Fruit fly (Drosophila melanogaster) ovary, adult (tissue): Measurements from ENCODE around the gene Lcp65Ag2.
"Not testable (repeated sequence)": the region's sequence is repeated elsewhere in the genome, so short reads cannot be mapped to it uniquely, and the experiment has no call there.

Experiments used
- CG17801 ChIP-seq: fragments of 200-800 bp; optimal IDR thresholded peaks from 2 replicates; lab custom pipeline; 2019; ENCODE audit warnings: missing biosample characterization, mild to moderate bottlenecking, missing genetic modification characterization, moderate library complexity; ENCODE audit not compliant: partially characterized antibody

The Lcp65Ag2 gene

DNA sequence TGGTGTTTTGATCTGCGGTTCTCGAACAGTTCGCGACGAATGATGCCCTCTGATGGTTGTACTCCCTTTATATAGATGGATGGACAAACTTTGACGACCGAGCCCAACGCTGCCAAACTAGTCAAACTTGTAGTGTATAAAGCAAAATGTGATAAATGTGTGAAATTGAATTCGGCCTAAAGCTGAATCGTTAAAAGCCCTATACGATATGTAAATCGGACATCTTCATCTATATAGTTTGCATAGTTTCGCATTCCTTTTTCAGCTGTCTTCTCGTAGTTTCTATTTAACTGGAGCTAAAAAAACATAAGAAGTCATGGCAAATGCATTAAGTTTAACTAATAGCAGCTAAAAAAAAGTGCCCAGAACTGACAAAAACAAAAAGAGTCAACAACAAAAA is at the start of gene Lcp65Ag2:
Lcp65Ag2 (minus strand) TSS at position 48 of the 400 bp plus-strand sequence.
- TF ChIP-seq CG17801 (GFP tag; lab: Kevin White, UChicago): no peak

dm6 chr3L:6181776-6182175 is 48.4 kb upstream of the Lcp65Ag2 start, which contains the start of gene CG10274:
Gene CG10274 (minus strand): TSS chr3L:6181829.
- TF ChIP-seq CG17801 (GFP tag; lab: Kevin White, UChicago): peak; percentile 61

DNA sequence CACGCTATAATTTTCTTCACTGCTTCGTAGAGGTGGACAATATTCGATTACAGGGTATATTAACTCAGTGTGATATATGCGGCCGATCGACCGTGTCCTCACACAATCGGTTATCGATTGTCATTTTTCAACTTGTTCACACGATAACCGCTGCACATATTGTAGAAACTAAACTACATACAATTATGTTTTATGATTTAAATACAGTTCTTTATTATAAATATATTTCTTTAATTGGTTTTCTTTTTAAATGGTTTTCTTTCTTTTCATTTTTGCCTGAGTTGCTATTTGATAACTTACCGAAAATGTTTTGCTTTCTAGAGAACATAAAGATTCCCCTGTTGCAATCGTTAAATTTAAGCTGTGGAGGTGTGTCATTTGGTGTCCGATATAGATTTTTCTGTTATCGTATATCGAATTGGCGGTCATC is 40.4 kb upstream of the Lcp65Ag2 start, which contains the start of the genes fmt and CG7376:
fmt (minus strand) TSS at position 55 of the 430 bp plus-strand sequence.
CG7376 (plus strand) TSS at position 423 of the 430 bp plus-strand sequence.
- peak; percentile 36 for TF ChIP-seq CG17801 (GFP tag; lab: Kevin White, UChicago)

- TF ChIP-seq CG17801 (GFP tag; lab: Kevin White, UChicago): no peak
These were observed 29.2 kb upstream of the Lcp65Ag2 start, which contains the start of gene Prdm13 for dm6 chr3L:6162483-6163128. Gene Prdm13 (plus strand): TSS chr3L:6163127.

DNA sequence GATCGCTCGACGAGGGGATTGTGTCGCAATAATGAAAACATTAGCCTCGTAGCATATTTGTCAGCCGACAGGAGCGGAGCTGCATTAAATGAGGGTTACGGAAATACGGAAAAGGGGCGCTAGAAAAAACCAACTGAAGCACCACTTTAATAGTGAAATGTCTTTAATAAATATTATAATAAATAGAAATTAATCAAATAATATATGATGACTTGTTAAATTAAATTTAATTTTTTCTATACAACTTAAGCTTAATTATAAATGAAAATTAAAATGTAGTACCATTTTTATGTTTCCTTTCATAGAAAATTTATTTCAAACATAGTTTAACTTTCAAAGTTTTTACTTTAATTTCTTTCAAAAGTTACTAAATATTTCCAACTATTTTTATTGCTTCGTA is 28.6 kb upstream of the Lcp65Ag2 start:
- TF ChIP-seq CG17801 (GFP tag; lab: Kevin White, UChicago): no peak

- TF ChIP-seq CG17801 (GFP tag; lab: Kevin White, UChicago): no peak
These were observed 27.1 kb upstream of the Lcp65Ag2 start, which contains the start of gene Cpr65Az for dm6 chr3L:6160514-6160913. Gene Cpr65Az (plus strand): TSS chr3L:6160814.

DNA sequence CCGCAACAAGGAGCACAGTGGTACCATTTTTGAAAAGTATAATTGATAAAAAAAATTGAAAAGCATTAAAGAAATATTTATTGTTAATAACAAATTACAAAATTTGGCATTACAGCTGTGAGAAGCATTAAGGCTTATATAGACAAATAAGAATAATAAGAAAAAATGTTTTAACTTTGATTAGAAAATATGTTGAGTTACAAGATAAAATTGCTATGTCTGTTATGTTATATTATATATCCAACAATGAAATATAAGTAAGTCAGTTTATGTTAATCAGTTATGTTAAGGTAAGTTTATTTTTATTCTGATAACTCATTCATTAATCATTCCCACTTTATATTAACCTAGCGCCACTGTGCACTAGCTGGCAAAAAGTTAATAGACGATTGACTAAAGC is 26.5 kb upstream of the Lcp65Ag2 start:
- no peak for TF ChIP-seq CG17801 (GFP tag; lab: Kevin White, UChicago)

- TF ChIP-seq CG17801 (GFP tag; lab: Kevin White, UChicago): no peak
These were observed 25.1 kb upstream of the Lcp65Ag2 start, which contains the start of gene Cpr65Ay for dm6 chr3L:6158530-6158929. Gene Cpr65Ay (minus strand): TSS chr3L:6158630.

dm6 chr3L:6157327-6158032 is 24.1 kb upstream of the Lcp65Ag2 start, which contains the start of gene CG13297:
Gene CG13297 (minus strand): TSS chr3L:6157377.
- TF ChIP-seq CG17801 (GFP tag; lab: Kevin White, UChicago): no peak

DNA sequence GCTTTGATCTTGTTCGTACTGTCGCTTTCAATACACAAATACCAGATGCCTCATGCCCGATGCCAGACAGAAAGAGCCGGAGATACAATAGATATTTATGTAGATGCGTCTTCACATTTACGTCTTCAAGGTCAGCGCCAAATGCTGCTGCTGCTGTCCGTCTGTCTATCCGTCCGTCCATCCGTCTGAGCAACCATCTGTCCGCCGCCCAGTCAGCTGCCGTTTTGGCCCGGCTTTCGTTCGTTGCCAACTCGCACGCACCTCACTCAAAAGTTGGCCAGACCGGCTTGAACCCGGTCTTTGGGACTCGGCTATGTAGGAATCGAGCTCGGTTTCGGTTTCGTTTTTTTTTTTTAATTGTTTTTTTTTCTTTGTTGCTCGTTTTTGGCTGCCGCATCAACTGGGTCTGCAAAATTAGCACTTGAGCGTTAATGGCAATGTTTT is 21.6 kb upstream of the Lcp65Ag2 start:
- TF ChIP-seq CG17801 (GFP tag; lab: Kevin White, UChicago): no peak

DNA sequence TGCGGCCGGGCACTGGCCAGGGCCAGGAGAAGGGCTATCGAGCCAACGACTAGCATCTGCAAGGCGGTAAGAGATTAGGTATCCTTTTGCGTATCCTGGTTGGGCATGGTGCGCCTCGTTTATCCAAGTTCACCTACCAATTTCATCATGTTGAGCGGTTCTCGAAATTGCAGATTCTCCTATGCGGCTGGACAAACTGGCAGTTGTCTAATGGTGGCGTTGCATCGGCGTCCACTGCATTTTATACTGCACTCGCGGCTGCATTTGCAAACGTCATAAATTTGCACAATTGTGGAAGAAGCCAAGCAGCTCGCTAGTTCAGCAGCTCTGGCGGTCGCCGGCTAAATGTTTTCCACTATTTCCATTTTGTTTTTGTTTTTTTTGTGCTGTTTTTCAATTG is 19.1 kb upstream of the Lcp65Ag2 start, which contains the start of gene Acp65Aa:
Acp65Aa (minus strand) TSS at position 215 of the 400 bp plus-strand sequence.
- no peak for TF ChIP-seq CG17801 (GFP tag; lab: Kevin White, UChicago)

DNA sequence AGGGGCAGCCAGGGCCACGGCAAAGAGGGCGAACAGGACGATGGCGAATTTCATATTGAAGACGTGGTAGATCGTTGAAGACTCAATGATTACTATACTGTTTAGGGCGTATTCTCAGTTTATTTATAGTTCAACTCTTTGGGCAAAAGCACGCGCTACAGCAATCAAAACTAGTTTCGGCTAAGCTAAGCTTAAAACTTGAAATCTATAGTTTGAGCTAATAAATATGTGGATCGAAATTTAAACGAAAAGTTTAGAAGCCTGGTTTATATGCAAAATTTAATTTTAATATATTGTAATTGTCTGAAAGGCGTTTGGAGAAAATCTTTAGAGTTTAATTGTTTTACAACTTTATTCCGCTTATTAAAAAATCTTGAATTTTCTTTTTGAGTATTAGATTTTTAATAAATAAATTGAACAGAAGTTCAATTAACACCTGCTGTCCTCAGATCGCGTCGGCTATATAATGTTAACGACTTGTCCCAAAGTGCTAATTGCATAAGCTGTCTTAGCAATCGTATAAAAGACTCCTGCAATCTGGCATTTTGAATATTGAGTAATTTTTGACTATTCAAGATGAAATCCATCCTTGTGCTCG is 17.5 kb upstream of the Lcp65Ag2 start, which contains the start of the genes Cpr65Ax2 and Lcp65Aa:
Cpr65Ax2 (minus strand) TSS at position 101 of the 598 bp plus-strand sequence.
Lcp65Aa (plus strand) TSS at position 548 of the 598 bp plus-strand sequence.
- TF ChIP-seq CG17801 (GFP tag; lab: Kevin White, UChicago): not testable (repeated sequence)

dm6 chr3L:6149248-6149647 is 15.9 kb upstream of the Lcp65Ag2 start, which contains the start of gene Lcp65Ab1:
Gene Lcp65Ab1 (plus strand): TSS chr3L:6149548.
- TF ChIP-seq CG17801 (GFP tag; lab: Kevin White, UChicago): not testable (repeated sequence)

- TF ChIP-seq CG17801 (GFP tag; lab: Kevin White, UChicago): not testable (repeated sequence)
These were observed 14.5 kb upstream of the Lcp65Ag2 start, which contains the start of gene Cpr65Ax1 for dm6 chr3L:6147887-6148286. Gene Cpr65Ax1 (minus strand): TSS chr3L:6147987.
